Worm (Caenorhabditis elegans): ENCODE measurements around the gene nhr-248.

DNA sequence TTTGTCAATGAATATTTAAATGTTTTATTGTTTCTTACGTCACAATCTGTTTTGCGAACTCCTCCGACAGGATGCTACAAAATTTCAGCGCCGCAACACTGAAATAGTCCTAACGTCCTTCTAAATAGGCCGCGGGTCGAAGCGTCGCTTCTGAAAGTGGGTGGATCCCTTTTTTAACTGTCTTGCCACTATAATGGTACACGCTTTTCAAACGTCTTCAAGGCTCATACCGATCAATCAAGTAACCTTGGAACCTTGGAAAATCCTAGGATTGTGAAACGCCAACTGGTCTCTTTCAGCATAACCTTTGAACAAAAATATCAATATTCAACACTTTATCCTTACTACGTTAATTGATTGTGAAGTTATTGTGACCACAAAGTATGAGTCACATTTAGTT is 37.8 kb downstream of the nhr-248 start:
- TF ChIP-seq ZK546.5 (tag; optimal IDR thresholded peaks at IDR 0.05) (no peak), fos-1 (tag; optimal IDR thresholded peaks at IDR 0.05) (no peak), ama-1 (optimal IDR thresholded peaks at IDR 0.05) (no peak), ztf-4 (tag; optimal IDR thresholded peaks at IDR 0.05) (no peak), nhr-12 (tag; optimal IDR thresholded peaks at IDR 0.05) (no peak), lin-11 (tag; optimal IDR thresholded peaks at IDR 0.05) (no peak), aly-2 (tag; optimal IDR thresholded peaks at IDR 0.05) (no peak), blmp-1 (tag; optimal IDR thresholded peaks at IDR 0.05; ENCODE audit: insufficient read depth) (no peak), ztf-11 (tag; optimal IDR thresholded peaks at IDR 0.05) (no peak), mab-5 (tag; optimal IDR thresholded peaks at IDR 0.05) (no peak), ceh-82 (tag; optimal IDR thresholded peaks at IDR 0.05) (no peak), ceh-16 (tag; optimal IDR thresholded peaks at IDR 0.05) (no peak)

All from whole organism, L2 larva.